Worm (Caenorhabditis elegans): ENCODE results near the gene pam-1.
A peak's percentile ranks its signal among the peaks of the same experiment; 100 is the strongest.

The pam-1 gene

ce11 chrIV:7497205-7497604 is 53.4 kb downstream of the pam-1 start (continued):
- TF ChIP-seq Y5F2A.4 (GFP tag; optimal IDR thresholded peaks at IDR 0.05) (no peak), hmg-1.1 (GFP tag; IDR thresholded peaks at IDR 0.05) (no peak), ceh-62 (tag; optimal IDR thresholded peaks at IDR 0.05) (no peak), unc-39 (tag; optimal IDR thresholded peaks at IDR 0.05) (no peak), nhr-48 (tag; optimal IDR thresholded peaks at IDR 0.05) (peak; percentile 15), dmd-6 (GFP tag; IDR thresholded peaks at IDR 0.05) (peak; percentile 83), nhr-77 (tag; optimal IDR thresholded peaks at IDR 0.05) (peak; percentile 41), hlh-30 (tag; optimal IDR thresholded peaks at IDR 0.05; ENCODE audit: insufficient read depth) (peak; percentile 10), attf-4 (tag; optimal IDR thresholded peaks at IDR 0.05) (no peak), madf-9 (GFP tag; conservative IDR thresholded peaks at IDR 0.05) (no peak), mxl-3 (GFP tag; optimal IDR thresholded peaks at IDR 0.05) (peak; percentile 56), lin-15B (tag; optimal IDR thresholded peaks at IDR 0.05) (no peak)
